Fruit fly (Drosophila melanogaster) whole organism, embryonic: ENCODE measurements around the gene CG3104.
A peak's percentile ranks its signal among the peaks of the same experiment; 100 is the strongest.

Source experiments
- Abd-B ChIP-seq: fragments of 200-800 bp; sonication (Bioruptor generic); optimal IDR thresholded peaks from 2 replicates; lab custom pipeline; 2018; ENCODE audit warnings: missing biosample characterization, mild to moderate bottlenecking, missing genetic modification characterization, moderate library complexity
- CG10543 ChIP-seq: fragments of 200-800 bp; sonication (Bioruptor generic); optimal IDR thresholded peaks from 3 replicates; lab custom pipeline; 2017; ENCODE audit warnings: missing biosample characterization, mild to moderate bottlenecking, missing genetic modification characterization, moderate library complexity
- CG10565 ChIP-seq: fragments of 200-800 bp; sonication (Bioruptor generic); optimal IDR thresholded peaks from 3 replicates; lab custom pipeline; 2016; ENCODE audit warnings: missing biosample characterization, mild to moderate bottlenecking, missing genetic modification characterization
- CG12155 ChIP-seq: fragments of 200-800 bp; sonication (Bioruptor generic); optimal IDR thresholded peaks from 3 replicates; lab custom pipeline; 2016; ENCODE audit warnings: missing biosample characterization, missing genetic modification characterization
- CG12391 ChIP-seq: fragments of 200-800 bp; sonication (Bioruptor generic); optimal IDR thresholded peaks from 3 replicates; lab custom pipeline; 2018; ENCODE audit warnings: missing biosample characterization, mild to moderate bottlenecking, missing genetic modification characterization, moderate library complexity
- CG13287 ChIP-seq: fragments of 200-800 bp; sonication (Bioruptor generic); IDR thresholded peaks from 2 replicates; pipeline ENCODE4 v1.3.6; 2022; ENCODE audit warnings: missing biosample characterization, missing genetic modification characterization; ENCODE audit not compliant: partially characterized antibody
- CG15696 ChIP-seq: fragments of 200-800 bp; sonication (Bioruptor generic); optimal IDR thresholded peaks from 2 replicates; lab custom pipeline; 2019; ENCODE audit warnings: missing biosample characterization, mild to moderate bottlenecking, missing genetic modification characterization, moderate library complexity
- CG1602 ChIP-seq: fragments of 200-800 bp; sonication (Bioruptor generic); optimal IDR thresholded peaks from 3 replicates; lab custom pipeline; 2016; ENCODE audit warnings: missing biosample characterization, missing genetic modification characterization
- CG1647 ChIP-seq: fragments of 200-800 bp; sonication (Bioruptor generic); optimal IDR thresholded peaks from 3 replicates; lab custom pipeline; 2016; ENCODE audit warnings: missing biosample characterization, missing genetic modification characterization
- CG17328 ChIP-seq: fragments of 200-800 bp; sonication (Bioruptor generic); IDR thresholded peaks from 2 replicates; pipeline ENCODE4 v1.3.6; 2022; ENCODE audit warnings: missing biosample characterization, missing genetic modification characterization
- CG2129 ChIP-seq: fragments of 200-800 bp; sonication (Bioruptor generic); IDR thresholded peaks from 2 replicates; pipeline ENCODE4 v1.3.6; 2022; ENCODE audit warnings: missing biosample characterization, missing genetic modification characterization; ENCODE audit not compliant: partially characterized antibody
- CG30431 ChIP-seq: fragments of 200-800 bp; sonication (Bioruptor generic); optimal IDR thresholded peaks from 2 replicates; lab custom pipeline; 2017; ENCODE audit warnings: missing biosample characterization, missing genetic modification characterization
- CG3163 ChIP-seq: fragments of 200-800 bp; sonication (Bioruptor generic); optimal IDR thresholded peaks from 3 replicates; lab custom pipeline; 2016; ENCODE audit warnings: missing biosample characterization, missing genetic modification characterization
- CG4424 ChIP-seq: fragments of 200-800 bp; sonication (Bioruptor generic); optimal IDR thresholded peaks from 3 replicates; lab custom pipeline; 2016; ENCODE audit warnings: missing biosample characterization, missing genetic modification characterization
- CG4707 ChIP-seq: fragments of 200-800 bp; sonication (Bioruptor generic); optimal IDR thresholded peaks from 2 replicates; lab custom pipeline; 2018; ENCODE audit warnings: missing biosample characterization, mild to moderate bottlenecking, missing genetic modification characterization, moderate library complexity
- CG6654 ChIP-seq: fragments of 200-800 bp; sonication (Bioruptor generic); optimal IDR thresholded peaks from 2 replicates; lab custom pipeline; 2017; ENCODE audit warnings: missing biosample characterization, mild to moderate bottlenecking, missing genetic modification characterization
- CG7357 ChIP-seq: fragments of 200-800 bp; sonication (Bioruptor generic); IDR thresholded peaks from 3 replicates; pipeline ENCODE4 v1.3.6; 2022; ENCODE audit warnings: missing biosample characterization, missing genetic modification characterization
- CG7987 ChIP-seq: fragments of 200-800 bp; sonication (Bioruptor generic); optimal IDR thresholded peaks from 2 replicates; lab custom pipeline; 2018; ENCODE audit warnings: missing biosample characterization, mild to moderate bottlenecking, missing genetic modification characterization, moderate library complexity
- CG8388 ChIP-seq: fragments of 200-800 bp; sonication (Bioruptor generic); optimal IDR thresholded peaks from 2 replicates; lab custom pipeline; 2019; ENCODE audit warnings: missing biosample characterization, mild to moderate bottlenecking, missing genetic modification characterization, moderate library complexity
- CrebB ChIP-seq: fragments of 200-800 bp; sonication (Bioruptor generic); optimal IDR thresholded peaks from 3 replicates; lab custom pipeline; 2018; ENCODE audit warnings: missing biosample characterization, mild to moderate bottlenecking, missing genetic modification characterization
- Dek ChIP-seq: fragments of 200-800 bp; sonication (Bioruptor generic); optimal IDR thresholded peaks from 3 replicates; lab custom pipeline; 2019; ENCODE audit warnings: missing biosample characterization, mild to moderate bottlenecking, missing genetic modification characterization, moderate library complexity
- Dp ChIP-seq: fragments of 200-800 bp; sonication (Bioruptor generic); optimal IDR thresholded peaks from 2 replicates; lab custom pipeline; 2018; ENCODE audit warnings: missing biosample characterization, mild to moderate bottlenecking, missing genetic modification characterization, moderate library complexity
- Ets97D ChIP-seq: fragments of 200-800 bp; sonication (Bioruptor generic); optimal IDR thresholded peaks from 3 replicates; lab custom pipeline; 2016; ENCODE audit warnings: missing biosample characterization, missing genetic modification characterization
- HLHmδ ChIP-seq: fragments of 200-800 bp; sonication (Bioruptor generic); optimal IDR thresholded peaks from 2 replicates; lab custom pipeline; 2018; ENCODE audit warnings: missing biosample characterization, mild to moderate bottlenecking, missing genetic modification characterization, moderate library complexity
- Hmx ChIP-seq: fragments of 200-800 bp; sonication (Bioruptor generic); optimal IDR thresholded peaks from 2 replicates; lab custom pipeline; 2016; ENCODE audit warnings: missing biosample characterization, missing genetic modification characterization
- Hr3 ChIP-seq: fragments of 200-800 bp; sonication (Bioruptor generic); optimal IDR thresholded peaks from 3 replicates; lab custom pipeline; 2016; ENCODE audit warnings: missing biosample characterization, missing genetic modification characterization
- Lhr ChIP-seq: fragments of 200-800 bp; sonication (Bioruptor generic); optimal IDR thresholded peaks from 3 replicates; lab custom pipeline; 2017; ENCODE audit warnings: mild to moderate bottlenecking, missing biosample characterization, missing genetic modification reagents, missing genetic modification characterization
- Max ChIP-seq: fragments of 200-800 bp; sonication (Bioruptor generic); optimal IDR thresholded peaks from 2 replicates; lab custom pipeline; 2016; ENCODE audit warnings: missing biosample characterization, mild to moderate bottlenecking, missing genetic modification characterization
- PHDP ChIP-seq: fragments of 200-800 bp; sonication (Bioruptor generic); optimal IDR thresholded peaks from 3 replicates; lab custom pipeline; 2018; ENCODE audit warnings: missing biosample characterization, mild to moderate bottlenecking, missing genetic modification characterization, moderate library complexity
- Rx ChIP-seq: fragments of 200-800 bp; sonication (Bioruptor generic); IDR thresholded peaks from 2 replicates; pipeline ENCODE4 v1.3.6; 2022; ENCODE audit warnings: missing biosample characterization, missing genetic modification characterization
- Sin3A ChIP-seq: fragments of >200 bp; optimal IDR thresholded peaks from 2 replicates; lab custom pipeline; 2018
- Ssrp ChIP-seq: fragments of 200-800 bp; sonication (Bioruptor generic); optimal IDR thresholded peaks from 2 replicates; lab custom pipeline; 2018; ENCODE audit warnings: missing biosample characterization, mild to moderate bottlenecking, missing genetic modification characterization, moderate library complexity
- Trl ChIP-seq, 3 experiments: fragments of >200 bp in 2 of 3; fragments of 200-800 bp in 1 of 3; sonication (Bioruptor generic) in 1 of 3; optimal IDR thresholded peaks; 2 replicates in 1 of 3; 3 replicates in 2 of 3; lab custom pipeline; 2016 to 2017; ENCODE audit warnings: missing biosample characterization in 1 of 3, missing genetic modification characterization in 1 of 3
- al ChIP-seq: fragments of 200-800 bp; sonication (Bioruptor generic); IDR thresholded peaks from 2 replicates; pipeline ENCODE4 v1.3.6; 2022; ENCODE audit warnings: missing biosample characterization, missing genetic modification characterization
- ase ChIP-seq: fragments of 200-800 bp; sonication (Bioruptor generic); IDR thresholded peaks from 3 replicates; pipeline ENCODE4 v1.3.6; 2022; ENCODE audit warnings: missing biosample characterization, missing genetic modification characterization
- bsh ChIP-seq, 2 experiments: fragments of 200-800 bp; sonication (Bioruptor generic); optimal IDR thresholded peaks; 2 replicates each; lab custom pipeline; 2017 to 2018; ENCODE audit warnings: mild to moderate bottlenecking in 2 of 2, missing biosample characterization in 2 of 2, missing genetic modification characterization in 2 of 2, moderate library complexity in 1 of 2
- cato ChIP-seq: fragments of 200-800 bp; sonication (Bioruptor generic); optimal IDR thresholded peaks from 2 replicates; lab custom pipeline; 2016; ENCODE audit warnings: missing biosample characterization, missing genetic modification characterization, borderline replicate concordance
- chm ChIP-seq: fragments of 200-800 bp; sonication (Bioruptor generic); IDR thresholded peaks from 2 replicates; pipeline ENCODE4 v1.3.6; 2022; ENCODE audit warnings: missing biosample characterization, missing genetic modification characterization
- corto ChIP-seq: fragments of 200-800 bp; sonication (Bioruptor generic); optimal IDR thresholded peaks from 2 replicates; lab custom pipeline; 2016; ENCODE audit warnings: missing biosample characterization, mild to moderate bottlenecking, missing genetic modification characterization, moderate library complexity
- croc ChIP-seq: fragments of 200-800 bp; sonication (Bioruptor generic); conservative IDR thresholded peaks from 3 replicates; pipeline ENCODE4 v1.3.6; 2022; ENCODE audit warnings: missing biosample characterization, missing genetic modification characterization
- crp ChIP-seq, 2 experiments: fragments of 200-800 bp; sonication (Bioruptor generic); optimal IDR thresholded peaks; 2 replicates in 1 of 2; 3 replicates in 1 of 2; lab custom pipeline; 2017; ENCODE audit warnings: missing biosample characterization in 2 of 2, missing genetic modification characterization in 2 of 2, mild to moderate bottlenecking in 1 of 2, moderate library complexity in 1 of 2
- ewg ChIP-seq: fragments of 200-800 bp; sonication (Bioruptor generic); optimal IDR thresholded peaks from 3 replicates; lab custom pipeline; 2017; ENCODE audit warnings: mild to moderate bottlenecking, missing biosample characterization, missing genetic modification reagents, missing genetic modification characterization
- nerfin-1 ChIP-seq: fragments of 200-800 bp; sonication (Bioruptor generic); optimal IDR thresholded peaks from 3 replicates; lab custom pipeline; 2019; ENCODE audit warnings: missing biosample characterization, mild to moderate bottlenecking, missing genetic modification characterization, moderate library complexity
- sim ChIP-seq: fragments of 200-800 bp; sonication (Bioruptor generic); IDR thresholded peaks from 2 replicates; pipeline ENCODE4 v1.3.6; 2022; ENCODE audit warnings: missing biosample characterization, missing genetic modification characterization
- tap ChIP-seq: fragments of 200-800 bp; optimal IDR thresholded peaks from 3 replicates; lab custom pipeline; 2019; ENCODE audit warnings: missing biosample characterization, mild to moderate bottlenecking, missing genetic modification characterization, moderate library complexity
- trh ChIP-seq: fragments of 200-800 bp; sonication (Bioruptor generic); optimal IDR thresholded peaks from 2 replicates; lab custom pipeline; 2016; ENCODE audit warnings: missing biosample characterization, missing genetic modification characterization
- unc-4 ChIP-seq: fragments of 200-800 bp; sonication (Bioruptor generic); IDR thresholded peaks from 2 replicates; pipeline ENCODE4 v1.3.6; 2022; ENCODE audit warnings: missing biosample characterization, missing genetic modification characterization; ENCODE audit not compliant: partially characterized antibody
- unpg ChIP-seq: fragments of 200-800 bp; sonication (Bioruptor generic); optimal IDR thresholded peaks from 3 replicates; lab custom pipeline; 2018; ENCODE audit warnings: missing biosample characterization, mild to moderate bottlenecking, missing genetic modification characterization, moderate library complexity
- yki ChIP-seq: fragments of >200 bp; optimal IDR thresholded peaks from 3 replicates; lab custom pipeline; 2018

Gene CG3104

DNA sequence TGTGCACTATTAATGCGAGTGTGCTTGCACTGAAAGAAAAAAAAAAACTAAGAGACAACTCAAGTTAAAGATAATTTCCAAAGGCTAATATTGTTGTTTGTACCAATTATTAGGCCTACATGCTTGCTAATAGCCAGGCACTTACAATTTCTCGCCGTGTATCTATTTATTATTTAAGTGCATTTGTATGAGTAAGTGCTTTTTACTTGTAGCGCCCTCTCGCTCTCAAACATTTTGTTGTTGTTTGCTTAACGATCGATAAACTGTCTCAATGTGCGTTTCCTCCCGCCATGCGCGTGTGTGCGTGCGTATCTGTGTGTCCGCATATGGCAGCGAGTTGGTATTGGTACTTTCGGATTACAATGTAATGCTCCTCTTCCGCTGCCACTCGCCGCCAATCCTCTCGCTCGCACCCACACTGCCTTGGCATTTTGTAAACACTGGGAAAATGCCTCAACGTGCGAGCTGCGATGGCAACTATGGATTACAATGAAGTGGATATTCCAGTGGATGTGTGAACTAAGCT, 41.5 kb upstream of the CG3104 start (continued):
- TF ChIP-seq Ssrp (tag; lab: Kevin White, UChicago), result peak; percentile 83
- no peak for TF ChIP-seq CG10543 (GFP tag; lab: Kevin White, UChicago)
- TF ChIP-seq sim (GFP tag; lab: Robert Waterston, UW), result peak; percentile 82
- TF ChIP-seq nerfin-1 (tag; lab: Kevin White, UChicago), result peak; percentile 82
- no peak for TF ChIP-seq CrebB (tag; lab: Kevin White, UChicago)
- TF ChIP-seq CG3163 (GFP tag; lab: Kevin White, UChicago), result peak; percentile 52
- TF ChIP-seq PHDP (tag; lab: Kevin White, UChicago), result peak; percentile 83
- TF ChIP-seq CG6654 (GFP tag; lab: Kevin White, UChicago), result peak; percentile 62
- peak; percentile 83 for TF ChIP-seq Rx (GFP tag; lab: Robert Waterston, UW)
- no peak for TF ChIP-seq Sin3A (lab: Kevin White, UChicago)
- peak; percentile 77 for TF ChIP-seq CG12155
- TF ChIP-seq unpg (GFP tag; lab: Kevin White, UChicago), result peak; percentile 77
- TF ChIP-seq CG12391, result peak; percentile 83
- TF ChIP-seq al (GFP tag; lab: Robert Waterston, UW), result no peak
- no peak for TF ChIP-seq Dp
- peak; percentile 37 for TF ChIP-seq CG10565 (GFP tag; lab: Kevin White, UChicago)
- TF ChIP-seq HLHmδ (GFP tag; lab: Kevin White, UChicago), result peak; percentile 63
- peak; percentile 86 for TF ChIP-seq CG30431 (GFP tag; lab: Kevin White, UChicago)
- no peak for TF ChIP-seq tap (tag; lab: Kevin White, UChicago)
- TF ChIP-seq CG15696, result peak; percentile 36
- TF ChIP-seq croc (GFP tag; lab: Robert Waterston, UW), result peak; percentile 76
- TF ChIP-seq Hr3 (GFP tag; lab: Kevin White, UChicago), result peak; percentile 83
- peak in 1 of 2 experiments; percentile 21 for TF ChIP-seq crp (GFP tag; optimal IDR thresholded peaks at IDR 0.05; lab: Kevin White, UChicago)
- no peak for TF ChIP-seq CG13287 (GFP tag; lab: Robert Waterston, UW)
- TF ChIP-seq cato (GFP tag; lab: Kevin White, UChicago), result peak; percentile 73
- TF ChIP-seq Ets97D, result peak; percentile 64
- peak; percentile 90 for TF ChIP-seq CG17328 (GFP tag; lab: Robert Waterston, UW)
- TF ChIP-seq CG7357 (GFP tag; lab: Robert Waterston, UW), result peak; percentile 67
- TF ChIP-seq yki (lab: Kevin White, UChicago), result no peak
- TF ChIP-seq Abd-B (GFP tag; lab: Kevin White, UChicago), result peak; percentile 87
- peak; percentile 63 for TF ChIP-seq trh (GFP tag; lab: Kevin White, UChicago)
- TF ChIP-seq CG2129 (GFP tag; lab: Robert Waterston, UW), result no peak
- TF ChIP-seq CG1647 (GFP tag; lab: Kevin White, UChicago), result peak; percentile 75
- peak; percentile 86 for TF ChIP-seq CG1602
- peak; percentile 70 for TF ChIP-seq Max (GFP tag; lab: Kevin White, UChicago)
- TF ChIP-seq ewg (GFP tag; lab: Kevin White, UChicago), result peak; percentile 79
- TF ChIP-seq Lhr, result peak; percentile 49
- peak in 1 of 2 experiments; percentile 5 for TF ChIP-seq Trl (optimal IDR thresholded peaks at IDR 0.05; lab: Kevin White, UChicago)
- peak; percentile 85 for TF ChIP-seq Trl (GFP tag; optimal IDR thresholded peaks at IDR 0.05; lab: Kevin White, UChicago)
- no peak for TF ChIP-seq unc-4 (GFP tag; lab: Robert Waterston, UW)
- TF ChIP-seq corto (GFP tag; lab: Kevin White, UChicago), result no peak
- TF ChIP-seq ase, result peak; percentile 84
- peak; percentile 30 for TF ChIP-seq CG7987 (GFP tag; lab: Kevin White, UChicago)
- TF ChIP-seq Hmx (GFP tag; lab: Kevin White, UChicago), result peak; percentile 22
- no peak for TF ChIP-seq CG4707 (GFP tag; lab: Kevin White, UChicago)
- peak; percentile 6 to 89 for TF ChIP-seq bsh (GFP tag; optimal IDR thresholded peaks at IDR 0.05; lab: Kevin White, UChicago)
- peak; percentile 83 for TF ChIP-seq CG8388 (GFP tag; lab: Kevin White, UChicago)
- peak; percentile 83 for TF ChIP-seq CG4424
- peak; percentile 50 for TF ChIP-seq Dek
- TF ChIP-seq chm, result peak; percentile 88
